Worm (Caenorhabditis elegans) whole organism, L1 larva: Measurements from ENCODE around the gene C02G6.2.
A peak's percentile ranks its signal among the peaks of the same experiment; 100 is the strongest.

Source experiments
- C34B4.2 ChIP-seq: sonication (generic microtip); optimal IDR thresholded peaks from 2 replicates; lab custom pipeline; 2017; ENCODE audit warnings: mild to moderate bottlenecking, missing genetic modification characterization, missing compliant biosample characterization
- Y116A8C.19 ChIP-seq: sonication (generic microtip); optimal IDR thresholded peaks from 2 replicates; lab custom pipeline; 2016; ENCODE audit warnings: missing compliant biosample characterization, missing genetic modification characterization, borderline replicate concordance
- ama-1 ChIP-seq: fragments of 150-350 bp; optimal IDR thresholded peaks from 2 replicates; lab custom pipeline; 2014
- blmp-1 ChIP-seq: fragments of 150-350 bp; optimal IDR thresholded peaks from 2 replicates; lab custom pipeline; 2014; ENCODE audit warnings: missing biosample characterization, missing genetic modification characterization
- ceh-88 ChIP-seq: fragments of 200-800 bp; sonication (Bioruptor generic); IDR thresholded peaks from 2 replicates; pipeline ENCODE4 v1.3.6; 2022; ENCODE audit warnings: missing genetic modification characterization, missing compliant biosample characterization
- ceh-90 ChIP-seq: sonication (generic microtip); optimal IDR thresholded peaks from 2 replicates; lab custom pipeline; 2016; ENCODE audit warnings: missing genetic modification characterization, missing compliant biosample characterization
- ces-1 ChIP-seq: fragments of 150-350 bp; optimal IDR thresholded peaks from 2 replicates; lab custom pipeline; 2014; ENCODE audit warnings: missing biosample characterization, missing genetic modification reagents, missing genetic modification characterization
- dpl-1 ChIP-seq, 3 experiments: fragments of 150-350 bp in 2 of 3; sonication (generic microtip) in 1 of 3; optimal IDR thresholded peaks; 2 replicates each; lab custom pipeline; 2014 to 2017; ENCODE audit warnings: missing biosample characterization in 3 of 3, missing genetic modification characterization in 3 of 3, missing genetic modification reagents in 3 of 3
- dsc-1 ChIP-seq: sonication (generic microtip); optimal IDR thresholded peaks from 2 replicates; lab custom pipeline; 2016; ENCODE audit warnings: mild to moderate bottlenecking, missing genetic modification characterization, missing compliant biosample characterization
- efl-1 ChIP-seq, 4 experiments: fragments of 150-350 bp; optimal IDR thresholded peaks in 3 of 4; peaks in 1 of 4; 1 replicate in 1 of 4; 2 replicates in 3 of 4; lab custom pipeline; 2014; ENCODE audit warnings: missing biosample characterization in 2 of 4, missing genetic modification characterization in 2 of 4, missing genetic modification reagents in 2 of 4
- efl-3 ChIP-seq: fragments of 200-800 bp; sonication (Bioruptor generic); optimal IDR thresholded peaks from 2 replicates; lab custom pipeline; 2018; ENCODE audit warnings: mild to moderate bottlenecking, missing genetic modification characterization, missing compliant biosample characterization
- elt-2 ChIP-seq: sonication (generic microtip); optimal IDR thresholded peaks from 2 replicates; lab custom pipeline; 2016; ENCODE audit warnings: missing genetic modification characterization, mild to moderate bottlenecking, inconsistent platforms, missing compliant biosample characterization, missing genetic modification reagents
- elt-3 ChIP-seq, 6 experiments: fragments of 150-350 bp in 1 of 6; sonication (generic microtip); optimal IDR thresholded peaks; 2 replicates each; lab custom pipeline; 2017 to 2018; ENCODE audit warnings: missing biosample characterization in 6 of 6, missing genetic modification characterization in 6 of 6, inconsistent platforms in 1 of 6
- ets-5 ChIP-seq: fragments of 200-800 bp; sonication (Bioruptor generic); IDR thresholded peaks from 2 replicates; pipeline ENCODE4 v1.3.6; 2022; ENCODE audit warnings: missing genetic modification characterization, missing compliant biosample characterization
- fos-1 ChIP-seq: fragments of 150-350 bp; optimal IDR thresholded peaks from 2 replicates; lab custom pipeline; 2014; ENCODE audit warnings: missing biosample characterization, missing genetic modification characterization
- grh-1 ChIP-seq: fragments of 200-800 bp; sonication (Bioruptor generic); IDR thresholded peaks from 2 replicates; pipeline ENCODE4 v1.3.6; 2022; ENCODE audit warnings: missing genetic modification reagents, missing genetic modification characterization, missing compliant biosample characterization
- hpl-2 ChIP-seq: fragments of 150-350 bp; optimal IDR thresholded peaks from 2 replicates; lab custom pipeline; 2014; ENCODE audit warnings: missing biosample characterization, missing genetic modification reagents, missing genetic modification characterization
- irx-1 ChIP-seq: sonication (generic microtip); optimal IDR thresholded peaks from 2 replicates; lab custom pipeline; 2016; ENCODE audit warnings: missing genetic modification characterization, missing compliant biosample characterization
- isw-1 ChIP-seq: fragments of 200-800 bp; sonication (Bioruptor generic); IDR thresholded peaks from 2 replicates; pipeline ENCODE4 v1.3.6; 2022; ENCODE audit warnings: missing genetic modification characterization, missing compliant biosample characterization
- jun-1 ChIP-seq: fragments of 150-350 bp; optimal IDR thresholded peaks from 2 replicates; lab custom pipeline; 2014; ENCODE audit warnings: missing biosample characterization, missing genetic modification reagents, missing genetic modification characterization
- lin-14 ChIP-seq: fragments of 200-800 bp; sonication (Bioruptor generic); optimal IDR thresholded peaks from 2 replicates; lab custom pipeline; 2018; ENCODE audit warnings: mild to moderate bottlenecking, missing genetic modification characterization, moderate library complexity, missing compliant biosample characterization
- lin-15B ChIP-seq: fragments of 150-350 bp; sonication (generic microtip); optimal IDR thresholded peaks from 3 replicates; lab custom pipeline; 2014; ENCODE audit warnings: missing biosample characterization, missing genetic modification characterization
- lir-3 ChIP-seq: sonication (generic microtip); optimal IDR thresholded peaks from 2 replicates; lab custom pipeline; 2016; ENCODE audit warnings: mild to moderate bottlenecking, missing genetic modification characterization, moderate library complexity, missing compliant biosample characterization; ENCODE audit not compliant: poor library complexity
- mab-9 ChIP-seq: fragments of 200-800 bp; sonication (Bioruptor generic); IDR thresholded peaks from 2 replicates; pipeline ENCODE4 v1.3.6; 2022; ENCODE audit warnings: missing genetic modification reagents, missing genetic modification characterization, missing compliant biosample characterization
- mdl-1 ChIP-seq, 2 experiments: fragments of 150-350 bp; optimal IDR thresholded peaks; 2 replicates each; lab custom pipeline; 2014 to 2017; ENCODE audit warnings: missing biosample characterization in 2 of 2, missing genetic modification characterization in 2 of 2, inconsistent platforms in 1 of 2
- mep-1 ChIP-seq: fragments of 150-350 bp; optimal IDR thresholded peaks from 2 replicates; lab custom pipeline; 2014; ENCODE audit warnings: missing biosample characterization, missing genetic modification characterization
- nhr-11 ChIP-seq: fragments of 150-350 bp; optimal IDR thresholded peaks from 2 replicates; lab custom pipeline; 2014; ENCODE audit warnings: missing biosample characterization, missing genetic modification characterization
- nhr-12 ChIP-seq: sonication (generic microtip); optimal IDR thresholded peaks from 2 replicates; lab custom pipeline; 2017; ENCODE audit warnings: missing biosample characterization, missing genetic modification characterization
- nhr-19 ChIP-seq: fragments of 200-800 bp; sonication (Bioruptor generic); conservative IDR thresholded peaks from 2 replicates; pipeline ENCODE4 v1.3.6; 2022; ENCODE audit warnings: missing genetic modification characterization, missing compliant biosample characterization
- nhr-20 ChIP-seq: sonication (generic microtip); optimal IDR thresholded peaks from 2 replicates; lab custom pipeline; 2016; ENCODE audit warnings: mild to moderate bottlenecking, missing genetic modification characterization, missing compliant biosample characterization
- nhr-237 ChIP-seq: fragments of 150-350 bp; optimal IDR thresholded peaks from 2 replicates; lab custom pipeline; 2014; ENCODE audit warnings: missing biosample characterization, missing genetic modification characterization
- nhr-28 ChIP-seq: fragments of 150-350 bp; optimal IDR thresholded peaks from 2 replicates; lab custom pipeline; 2014; ENCODE audit warnings: missing biosample characterization, missing genetic modification characterization
- nhr-47 ChIP-seq: sonication (generic microtip); optimal IDR thresholded peaks from 2 replicates; lab custom pipeline; 2016; ENCODE audit warnings: mild to moderate bottlenecking, missing genetic modification characterization, moderate library complexity, missing compliant biosample characterization
- nhr-71 ChIP-seq: sonication (generic microtip); optimal IDR thresholded peaks from 2 replicates; lab custom pipeline; 2016; ENCODE audit warnings: mild to moderate bottlenecking, missing genetic modification characterization, moderate library complexity, missing compliant biosample characterization
- nhr-77 ChIP-seq: fragments of 150-350 bp; optimal IDR thresholded peaks from 2 replicates; lab custom pipeline; 2014; ENCODE audit warnings: missing biosample characterization, missing genetic modification characterization
- nhr-85 ChIP-seq: sonication (generic microtip); peaks from one replicate; lab custom pipeline; 2016; ENCODE audit warnings: missing genetic modification characterization, inconsistent platforms, missing compliant biosample characterization
- pag-3 ChIP-seq: sonication (generic microtip); optimal IDR thresholded peaks from 2 replicates; lab custom pipeline; 2017; ENCODE audit warnings: missing genetic modification characterization, mild to moderate bottlenecking, missing compliant biosample characterization, antibody characterized with exemption, borderline replicate concordance; ENCODE audit not compliant: insufficient read depth
- pqm-1 ChIP-seq: sonication (generic microtip); optimal IDR thresholded peaks from 3 replicates; lab custom pipeline; 2017; ENCODE audit warnings: missing biosample characterization, missing genetic modification characterization
- skn-1 ChIP-seq: fragments of 150-350 bp; optimal IDR thresholded peaks from 2 replicates; lab custom pipeline; 2014; ENCODE audit warnings: missing biosample characterization, missing genetic modification characterization
- snpc-4 ChIP-seq: fragments of 150-350 bp; optimal IDR thresholded peaks from 2 replicates; lab custom pipeline; 2014; ENCODE audit warnings: missing biosample characterization, missing genetic modification characterization
- snu-23 ChIP-seq: sonication (generic microtip); optimal IDR thresholded peaks from 2 replicates; lab custom pipeline; 2016; ENCODE audit warnings: missing genetic modification characterization, missing compliant biosample characterization
- sox-4 ChIP-seq: sonication (generic microtip); optimal IDR thresholded peaks from 2 replicates; lab custom pipeline; 2016; ENCODE audit warnings: missing genetic modification characterization, missing compliant biosample characterization
- sptf-1 ChIP-seq: fragments of 150-350 bp; optimal IDR thresholded peaks from 2 replicates; lab custom pipeline; 2014; ENCODE audit warnings: missing biosample characterization, missing genetic modification characterization
- swsn-7 ChIP-seq: sonication (generic microtip); optimal IDR thresholded peaks from 2 replicates; lab custom pipeline; 2016; ENCODE audit warnings: missing genetic modification characterization, missing compliant biosample characterization
- tlp-1 ChIP-seq: fragments of 150-350 bp; optimal IDR thresholded peaks from 2 replicates; lab custom pipeline; 2014; ENCODE audit warnings: missing biosample characterization, missing genetic modification characterization
- unc-30 ChIP-seq: sonication (generic microtip); optimal IDR thresholded peaks from 2 replicates; lab custom pipeline; 2017; ENCODE audit warnings: missing biosample characterization, missing genetic modification characterization
- unc-62 ChIP-seq: fragments of 150-350 bp; optimal IDR thresholded peaks from 2 replicates; lab custom pipeline; 2014; ENCODE audit warnings: missing biosample characterization, missing genetic modification reagents, missing genetic modification characterization
- unc-86 ChIP-seq: sonication (generic microtip); optimal IDR thresholded peaks from 2 replicates; lab custom pipeline; 2016; ENCODE audit warnings: missing genetic modification characterization, missing compliant biosample characterization
- unc-98 ChIP-seq: fragments of 200-800 bp; sonication (Bioruptor generic); IDR thresholded peaks from 2 replicates; pipeline ENCODE4 v1.3.6; 2022; ENCODE audit warnings: missing genetic modification characterization, missing compliant biosample characterization
- vab-15 ChIP-seq: sonication (generic microtip); optimal IDR thresholded peaks from 2 replicates; lab custom pipeline; 2017; ENCODE audit warnings: missing genotype, mild to moderate bottlenecking, missing genetic modification characterization, missing compliant biosample characterization
- xbp-1 ChIP-seq: sonication (generic microtip); optimal IDR thresholded peaks from 2 replicates; lab custom pipeline; 2016; ENCODE audit warnings: missing genetic modification characterization, missing compliant biosample characterization
- zag-1 ChIP-seq: fragments of 150-350 bp; optimal IDR thresholded peaks from 2 replicates; lab custom pipeline; 2014; ENCODE audit warnings: missing biosample characterization, missing genetic modification characterization
- ztf-4 ChIP-seq: fragments of 150-350 bp; optimal IDR thresholded peaks from 2 replicates; lab custom pipeline; 2014; ENCODE audit warnings: missing biosample characterization, missing genetic modification characterization

Gene C02G6.2

DNA sequence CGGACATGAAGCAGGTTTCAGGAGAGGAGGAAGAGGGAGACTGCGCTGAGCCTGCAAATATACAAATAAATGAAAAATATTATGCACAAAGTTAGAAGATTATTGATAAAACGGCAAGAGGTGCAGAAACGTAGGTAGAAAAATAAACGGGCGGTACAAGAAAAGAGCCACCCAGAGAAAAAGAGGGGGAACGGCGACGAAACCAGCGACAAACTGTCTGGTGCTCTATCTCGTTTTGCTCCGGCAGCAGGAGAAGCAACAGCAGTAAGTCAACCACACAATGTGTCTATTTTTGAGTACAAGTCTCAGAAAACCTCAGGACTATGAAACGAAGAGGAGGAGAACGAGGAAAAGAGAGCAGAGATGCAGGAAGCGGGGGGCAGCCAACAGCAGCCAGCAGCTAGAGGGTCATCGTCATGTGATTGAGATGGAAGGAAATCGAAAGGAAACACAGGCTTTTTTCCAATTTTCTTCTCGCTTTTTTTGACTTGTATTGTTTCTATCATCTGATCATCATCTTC, 26.1 kb upstream of the C02G6.2 start, which contains the start of gene F26F12.3 (continued):
- TF ChIP-seq pqm-1 (tag; lab: Kevin White, UChicago): no peak
- TF ChIP-seq unc-86: peak; percentile 32
- peak; percentile 70 for TF ChIP-seq elt-2 (tag; lab: Kevin White, UChicago)
- TF ChIP-seq nhr-237 (tag; lab: Kevin White, UChicago): peak; percentile 6
- TF ChIP-seq zag-1 (tag; lab: Kevin White, UChicago): no peak
- TF ChIP-seq mep-1 (tag; lab: Kevin White, UChicago): no peak
- peak; percentile 79 for TF ChIP-seq nhr-20 (tag; lab: Kevin White, UChicago)
- TF ChIP-seq irx-1: peak; percentile 42
- TF ChIP-seq blmp-1 (tag; lab: Kevin White, UChicago): peak; percentile 66
- peak; percentile 10 for TF ChIP-seq fos-1 (tag; lab: Kevin White, UChicago)
- peak; percentile 59 for TF ChIP-seq jun-1
- peak; percentile 41 for TF ChIP-seq skn-1
- TF ChIP-seq hpl-2 (GFP tag; lab: Kevin White, UChicago): no peak
- TF ChIP-seq nhr-47 (tag; lab: Kevin White, UChicago): peak; percentile 68
- no peak for TF ChIP-seq pag-3
- TF ChIP-seq grh-1 (GFP tag; lab: Robert Waterston, UW): no peak
- no peak for TF ChIP-seq snpc-4
- TF ChIP-seq elt-3 (tag; optimal IDR thresholded peaks at IDR 0.05; lab: Kevin White, UChicago): no peak
- TF ChIP-seq mab-9 (GFP tag; lab: Robert Waterston, UW): no peak
- no peak for TF ChIP-seq vab-15 (tag; lab: Kevin White, UChicago)
- TF ChIP-seq lin-15B: no peak
- TF ChIP-seq ztf-4: no peak
- TF ChIP-seq lir-3 (tag; lab: Kevin White, UChicago): peak; percentile 44
- peak; percentile 81 for TF ChIP-seq snu-23 (GFP tag; lab: Kevin White, UChicago)
- TF ChIP-seq Y116A8C.19 (tag; lab: Kevin White, UChicago): no peak
- TF ChIP-seq lin-14: peak; percentile 94
- peak; percentile 69; the same call in 1 of the 2 replicates for TF ChIP-seq nhr-19 (GFP tag; lab: Robert Waterston, UW)
- TF ChIP-seq sptf-1: no peak
- TF ChIP-seq mdl-1 (tag; optimal IDR thresholded peaks at IDR 0.05; lab: Kevin White, UChicago): peak in 1 of 2 experiments; percentile 85
- TF ChIP-seq unc-62 (GFP tag; lab: Kevin White, UChicago): no peak
- TF ChIP-seq unc-30 (tag; lab: Kevin White, UChicago): no peak
- no peak for TF ChIP-seq nhr-11 (tag; lab: Kevin White, UChicago)
- TF ChIP-seq nhr-85: peak; percentile 70
- TF ChIP-seq nhr-28: no peak
- TF ChIP-seq nhr-12 (tag; lab: Kevin White, UChicago): no peak
- TF ChIP-seq nhr-77 (tag; lab: Kevin White, UChicago): peak; percentile 67
- peak; percentile 54 for TF ChIP-seq dsc-1 (tag; lab: Kevin White, UChicago)
- TF ChIP-seq ets-5: no peak
- no peak; the same call in 1 of the 2 replicates for TF ChIP-seq ceh-88 (GFP tag; lab: Robert Waterston, UW)
- TF ChIP-seq efl-1 (optimal IDR thresholded peaks at IDR 0.05; lab: Kevin White, UChicago): peak; percentile 24 to 42
- TF ChIP-seq efl-1 (GFP tag; optimal IDR thresholded peaks at IDR 0.05 in 1 of 2; lab: Kevin White, UChicago): peak; percentile 23 to 93
- no peak for TF ChIP-seq ces-1
- peak; percentile 3 to 31 (median 24) for TF ChIP-seq dpl-1 (GFP tag; optimal IDR thresholded peaks at IDR 0.05; lab: Kevin White, UChicago)
- no peak for TF ChIP-seq C34B4.2 (tag; lab: Kevin White, UChicago)
- TF ChIP-seq ama-1 (lab: Kevin White, UChicago): no peak
- peak; percentile 15 for TF ChIP-seq sox-4 (tag; lab: Kevin White, UChicago)
- TF ChIP-seq unc-98 (GFP tag; lab: Robert Waterston, UW): no peak
- no peak for TF ChIP-seq efl-3 (GFP tag; lab: Kevin White, UChicago)
- no peak for TF ChIP-seq tlp-1 (tag; lab: Kevin White, UChicago)
- peak; percentile 88 for TF ChIP-seq nhr-71 (tag; lab: Kevin White, UChicago)
- no peak for TF ChIP-seq ceh-90
- peak; percentile 71 for TF ChIP-seq swsn-7
- TF ChIP-seq isw-1 (GFP tag; lab: Robert Waterston, UW): peak; percentile 5; the same call in 1 of the 2 replicates
- TF ChIP-seq xbp-1 (tag; lab: Kevin White, UChicago): peak; percentile 46
